Fruit fly (Drosophila melanogaster) whole organism, pupa: ENCODE measurements around the gene Prosbeta2R2.

Experiments
- CG10348 ChIP-seq: fragments of 200-800 bp; sonication (Bioruptor generic); IDR thresholded peaks from 2 replicates; pipeline ENCODE4 v1.3.6; 2022; ENCODE audit warnings: missing biosample characterization, missing genetic modification characterization
- CG14655 ChIP-seq: fragments of 200-800 bp; sonication (Bioruptor generic); optimal IDR thresholded peaks from 3 replicates; lab custom pipeline; 2017; ENCODE audit warnings: mild to moderate bottlenecking, missing biosample characterization, missing genetic modification reagents, missing genetic modification characterization
- CG32121 ChIP-seq: fragments of 200-800 bp; sonication (Bioruptor generic); IDR thresholded peaks from 2 replicates; pipeline ENCODE4 v1.3.6; 2022; ENCODE audit warnings: missing biosample characterization, missing genetic modification characterization
- CG34367 ChIP-seq: fragments of 200-800 bp; sonication (Bioruptor generic); optimal IDR thresholded peaks from 2 replicates; lab custom pipeline; 2018; ENCODE audit warnings: missing biosample characterization, mild to moderate bottlenecking, missing genetic modification characterization
- CG4496 ChIP-seq: fragments of 200-800 bp; sonication (Bioruptor generic); IDR thresholded peaks from 3 replicates; pipeline ENCODE4 v1.3.6; 2022; ENCODE audit warnings: missing biosample characterization, missing genetic modification characterization
- CG8301 ChIP-seq: fragments of 200-800 bp; sonication (Bioruptor generic); optimal IDR thresholded peaks from 2 replicates; lab custom pipeline; 2018; ENCODE audit warnings: missing biosample characterization, mild to moderate bottlenecking, missing genetic modification characterization
- CG9948 ChIP-seq: fragments of 200-800 bp; sonication (Bioruptor generic); optimal IDR thresholded peaks from 2 replicates; lab custom pipeline; 2018; ENCODE audit warnings: missing biosample characterization, mild to moderate bottlenecking, missing genetic modification characterization, moderate library complexity
- D1 ChIP-seq: fragments of 200-800 bp; sonication (Bioruptor generic); optimal IDR thresholded peaks from 2 replicates; lab custom pipeline; 2018; ENCODE audit warnings: missing biosample characterization, mild to moderate bottlenecking, missing genetic modification characterization, moderate library complexity
- EcR ChIP-seq: fragments of 200-800 bp; sonication (Bioruptor generic); optimal IDR thresholded peaks from 3 replicates; lab custom pipeline; 2019; ENCODE audit warnings: missing biosample characterization, missing genetic modification characterization, mild to moderate bottlenecking, moderate library complexity, missing genetic modification reagents
- Ets98B ChIP-seq: fragments of 200-800 bp; sonication (Bioruptor generic); IDR thresholded peaks from 2 replicates; pipeline ENCODE4 v1.3.6; 2022; ENCODE audit warnings: missing biosample characterization, missing genetic modification characterization
- Pif1B ChIP-seq: fragments of 200-800 bp; sonication (Bioruptor generic); optimal IDR thresholded peaks from 3 replicates; lab custom pipeline; 2016; ENCODE audit warnings: missing biosample characterization, missing genetic modification characterization
- Snoo ChIP-seq: fragments of 200-800 bp; sonication (Bioruptor generic); optimal IDR thresholded peaks from 3 replicates; lab custom pipeline; 2017; ENCODE audit warnings: missing biosample characterization, mild to moderate bottlenecking, missing genetic modification characterization, inconsistent platforms
- fd96Ca ChIP-seq: fragments of 200-800 bp; sonication (Bioruptor generic); IDR thresholded peaks from 3 replicates; pipeline ENCODE4 v1.3.6; 2022; ENCODE audit warnings: missing biosample characterization, missing genetic modification characterization
- rn ChIP-seq: fragments of 200-800 bp; sonication (Bioruptor generic); IDR thresholded peaks from 2 replicates; pipeline ENCODE4 v1.3.6; 2022; ENCODE audit warnings: missing biosample characterization, missing genetic modification characterization

- TF ChIP-seq EcR (no peak), Ets98B (GFP tag; lab: Robert Waterston, UW) (peak; percentile 29; the same call in 1 of the 2 replicates), D1 (tag; lab: Kevin White, UChicago) (no peak), CG32121 (GFP tag; lab: Robert Waterston, UW) (peak; percentile 25; the same call in 1 of the 2 replicates), CG10348 (GFP tag; lab: Robert Waterston, UW) (no peak), rn (GFP tag; lab: Robert Waterston, UW) (peak; percentile 59; the same call in 1 of the 2 replicates), CG9948 (tag; lab: Kevin White, UChicago) (peak; percentile 2), CG34367 (tag; lab: Kevin White, UChicago) (no peak), CG8301 (tag; lab: Kevin White, UChicago) (no peak), fd96Ca (GFP tag; lab: Robert Waterston, UW) (peak; percentile 60; the same call in 2 of the 3 replicates), Pif1B (GFP tag; lab: Kevin White, UChicago) (no peak), CG14655 (GFP tag; lab: Kevin White, UChicago) (no peak), CG4496 (peak; percentile 37; the same call in 1 of the 3 replicates), Snoo (tag; lab: Kevin White, UChicago) (no peak)
Observed at dm6 chr3R:5232197-5232607, 12.9 kb upstream of the Prosbeta2R2 start, which contains the start of the genes Kat60 and Mms19.
